Fruit fly (Drosophila melanogaster) whole organism, embryonic: ENCODE measurements around the gene CG17177.

Experiments used
- ATbp ChIP-seq: fragments of 200-800 bp; sonication (Bioruptor generic); optimal IDR thresholded peaks from 2 replicates; lab custom pipeline; 2017; ENCODE audit warnings: missing biosample characterization, mild to moderate bottlenecking, missing genetic modification characterization, missing genetic modification reagents
- Atf-2 ChIP-seq: fragments of 200-800 bp; sonication (Bioruptor generic); optimal IDR thresholded peaks from 2 replicates; lab custom pipeline; 2016; ENCODE audit warnings: missing biosample characterization, missing genetic modification characterization
- Awh ChIP-seq: fragments of 200-800 bp; sonication (Bioruptor generic); IDR thresholded peaks from 2 replicates; pipeline ENCODE4, ENCODE4 v1.3.6; 2022; ENCODE audit warnings: missing biosample characterization, missing genetic modification characterization
- B-H1 ChIP-seq: fragments of 200-800 bp; sonication (Bioruptor generic); IDR thresholded peaks from 3 replicates; pipeline ENCODE4 v1.3.6; 2022; ENCODE audit warnings: missing biosample characterization, missing genetic modification characterization
- BtbVII ChIP-seq: fragments of 200-800 bp; sonication (Bioruptor generic); optimal IDR thresholded peaks from 3 replicates; lab custom pipeline; 2017; ENCODE audit warnings: missing biosample characterization, mild to moderate bottlenecking, missing genetic modification characterization
- CG1024 ChIP-seq: fragments of 200-800 bp; sonication (Bioruptor generic); IDR thresholded peaks from 2 replicates; pipeline ENCODE4 v1.3.6; 2022; ENCODE audit warnings: missing biosample characterization, missing genetic modification characterization
- CG12219 ChIP-seq: fragments of 200-800 bp; sonication (Bioruptor generic); optimal IDR thresholded peaks from 3 replicates; lab custom pipeline; 2018; ENCODE audit warnings: missing biosample characterization, mild to moderate bottlenecking, missing genetic modification characterization
- CG12769 ChIP-seq: fragments of 200-800 bp; sonication (Bioruptor generic); optimal IDR thresholded peaks from 2 replicates; lab custom pipeline; 2019; ENCODE audit warnings: missing biosample characterization, mild to moderate bottlenecking, missing genetic modification characterization, moderate library complexity
- CG12942 ChIP-seq: fragments of 200-800 bp; sonication (Bioruptor generic); optimal IDR thresholded peaks from 3 replicates; lab custom pipeline; 2016; ENCODE audit warnings: missing biosample characterization, missing genetic modification characterization
- CG13287 ChIP-seq: fragments of 200-800 bp; sonication (Bioruptor generic); IDR thresholded peaks from 2 replicates; pipeline ENCODE4 v1.3.6; 2022; ENCODE audit warnings: missing biosample characterization, missing genetic modification characterization; ENCODE audit not compliant: partially characterized antibody
- CG15269 ChIP-seq: fragments of 200-800 bp; sonication (Bioruptor generic); optimal IDR thresholded peaks from 2 replicates; lab custom pipeline; 2018; ENCODE audit warnings: missing biosample characterization, mild to moderate bottlenecking, missing genetic modification characterization, moderate library complexity
- CG15601 ChIP-seq: fragments of 200-800 bp; sonication (Bioruptor generic); optimal IDR thresholded peaks from 3 replicates; lab custom pipeline; 2019; ENCODE audit warnings: missing biosample characterization, mild to moderate bottlenecking, missing genetic modification characterization, moderate library complexity
- CG16779 ChIP-seq: fragments of 200-800 bp; sonication (Bioruptor generic); IDR thresholded peaks from 2 replicates; pipeline ENCODE4 v1.3.6; 2022; ENCODE audit warnings: missing biosample characterization, missing genetic modification characterization
- CG17385 ChIP-seq: fragments of 200-800 bp; sonication (Bioruptor generic); optimal IDR thresholded peaks from 3 replicates; lab custom pipeline; 2018; ENCODE audit warnings: missing biosample characterization, mild to moderate bottlenecking, missing genetic modification characterization
- CG1792 ChIP-seq: fragments of 200-800 bp; sonication (Bioruptor generic); optimal IDR thresholded peaks from 2 replicates; lab custom pipeline; 2016; ENCODE audit warnings: missing biosample characterization, missing genetic modification characterization
- CG5180 ChIP-seq: fragments of 200-800 bp; sonication (Bioruptor generic); optimal IDR thresholded peaks from 3 replicates; lab custom pipeline; 2017; ENCODE audit warnings: missing biosample characterization, missing genetic modification characterization, mild to moderate bottlenecking, moderate library complexity, missing genetic modification reagents
- CHES-1-like ChIP-seq: fragments of 200-800 bp; sonication (Bioruptor generic); optimal IDR thresholded peaks from 2 replicates; lab custom pipeline; 2016; ENCODE audit warnings: missing biosample characterization, missing genetic modification characterization
- Doc2 ChIP-seq: fragments of 200-800 bp; sonication (Bioruptor generic); IDR thresholded peaks from 2 replicates; pipeline ENCODE4 v1.3.6; 2022; ENCODE audit warnings: missing biosample characterization, missing genetic modification characterization
- E2f2 ChIP-seq: fragments of 200-800 bp; sonication (Bioruptor generic); IDR thresholded peaks from 2 replicates; pipeline ENCODE4 v1.3.6; 2022; ENCODE audit warnings: missing biosample characterization, missing genetic modification characterization
- Ets97D ChIP-seq: fragments of 200-800 bp; sonication (Bioruptor generic); optimal IDR thresholded peaks from 3 replicates; lab custom pipeline; 2016; ENCODE audit warnings: missing biosample characterization, missing genetic modification characterization
- HHEX ChIP-seq: fragments of 200-800 bp; sonication (Bioruptor generic); optimal IDR thresholded peaks from 3 replicates; lab custom pipeline; 2017; ENCODE audit warnings: missing biosample characterization, mild to moderate bottlenecking, missing genetic modification characterization, missing genetic modification reagents
- Hmr ChIP-seq: fragments of 200-800 bp; sonication (Bioruptor generic); optimal IDR thresholded peaks from 3 replicates; lab custom pipeline; 2017; ENCODE audit warnings: mild to moderate bottlenecking, missing biosample characterization, missing genetic modification reagents, missing genetic modification characterization
- Hr78 ChIP-seq, 2 experiments: fragments of 200-800 bp in 1 of 2; fragments of >200 bp in 1 of 2; sonication (Bioruptor generic) in 1 of 2; optimal IDR thresholded peaks; 2 replicates each; lab custom pipeline; 2017 to 2019; ENCODE audit warnings: missing biosample characterization in 2 of 2, missing genetic modification characterization in 2 of 2, mild to moderate bottlenecking in 1 of 2, moderate library complexity in 1 of 2
- Jarid2 ChIP-seq: fragments of 200-800 bp; sonication (Bioruptor generic); optimal IDR thresholded peaks from 3 replicates; lab custom pipeline; 2017; ENCODE audit warnings: mild to moderate bottlenecking, missing biosample characterization, missing genetic modification reagents, missing genetic modification characterization
- Ptx1 ChIP-seq: fragments of 200-800 bp; sonication (Bioruptor generic); IDR thresholded peaks from 2 replicates; pipeline ENCODE4 v1.3.6; 2022; ENCODE audit warnings: missing biosample characterization, missing genetic modification characterization
- Trl ChIP-seq, 3 experiments: fragments of >200 bp in 2 of 3; fragments of 200-800 bp in 1 of 3; sonication (Bioruptor generic) in 1 of 3; optimal IDR thresholded peaks; 2 replicates in 1 of 3; 3 replicates in 2 of 3; lab custom pipeline; 2016 to 2017; ENCODE audit warnings: missing biosample characterization in 1 of 3, missing genetic modification characterization in 1 of 3
- Usf ChIP-seq: fragments of 200-800 bp; sonication (Bioruptor generic); optimal IDR thresholded peaks from 2 replicates; lab custom pipeline; 2017; ENCODE audit warnings: missing genotype, missing biosample characterization, missing genetic modification characterization
- Vsx1 ChIP-seq: fragments of 200-800 bp; sonication (Bioruptor generic); optimal IDR thresholded peaks from 2 replicates; lab custom pipeline; 2017; ENCODE audit warnings: missing biosample characterization, mild to moderate bottlenecking, missing genetic modification characterization, missing genetic modification reagents
- Xrp1 ChIP-seq: fragments of 200-800 bp; sonication (Bioruptor generic); IDR thresholded peaks from 2 replicates; pipeline ENCODE4 v1.3.6; 2022; ENCODE audit warnings: missing biosample characterization, missing genetic modification characterization
- ato ChIP-seq: fragments of 200-800 bp; sonication (Bioruptor generic); IDR thresholded peaks from 2 replicates; pipeline ENCODE4 v1.3.6; 2022; ENCODE audit warnings: missing biosample characterization, missing genetic modification characterization; ENCODE audit not compliant: partially characterized antibody
- dpn ChIP-seq, 2 experiments: fragments of 200-800 bp; sonication (Bioruptor generic); optimal IDR thresholded peaks; 3 replicates each; lab custom pipeline; 2016; ENCODE audit warnings: missing biosample characterization in 2 of 2, missing genetic modification characterization in 2 of 2
- gce ChIP-seq: fragments of 200-800 bp; sonication (Bioruptor generic); IDR thresholded peaks from 3 replicates; pipeline ENCODE4 v1.3.6; 2022; ENCODE audit warnings: missing biosample characterization, missing genetic modification characterization
- gem ChIP-seq: fragments of 200-800 bp; sonication (Bioruptor generic); optimal IDR thresholded peaks from 2 replicates; lab custom pipeline; 2019; ENCODE audit warnings: missing biosample characterization, mild to moderate bottlenecking, missing genetic modification characterization, moderate library complexity
- gsb ChIP-seq: fragments of 200-800 bp; sonication (Bioruptor generic); IDR thresholded peaks from 2 replicates; pipeline ENCODE4 v1.3.6; 2022; ENCODE audit warnings: missing biosample characterization, missing genetic modification characterization
- her ChIP-seq: fragments of 200-800 bp; sonication (Bioruptor generic); optimal IDR thresholded peaks from 2 replicates; lab custom pipeline; 2016; ENCODE audit warnings: missing biosample characterization, missing genetic modification characterization
- kah ChIP-seq: fragments of 200-800 bp; sonication (Bioruptor generic); optimal IDR thresholded peaks from 2 replicates; lab custom pipeline; 2018; ENCODE audit warnings: missing biosample characterization, mild to moderate bottlenecking, missing genetic modification characterization
- knrl ChIP-seq: fragments of 200-800 bp; sonication (Bioruptor generic); IDR thresholded peaks from 3 replicates; pipeline ENCODE4 v1.3.6; 2022; ENCODE audit warnings: missing biosample characterization, missing genetic modification characterization; ENCODE audit not compliant: partially characterized antibody
- lab ChIP-seq: fragments of 200-800 bp; sonication (Bioruptor generic); optimal IDR thresholded peaks from 3 replicates; lab custom pipeline; 2017; ENCODE audit warnings: missing biosample characterization, missing genetic modification characterization, mild to moderate bottlenecking, moderate library complexity, missing genetic modification reagents
- lbe ChIP-seq: fragments of 200-800 bp; sonication (Bioruptor generic); optimal IDR thresholded peaks from 2 replicates; lab custom pipeline; 2016; ENCODE audit warnings: missing biosample characterization, mild to moderate bottlenecking, missing genetic modification characterization
- nerfin-2 ChIP-seq: fragments of 200-800 bp; sonication (Bioruptor generic); IDR thresholded peaks from 2 replicates; pipeline ENCODE4 v1.3.6; 2022; ENCODE audit warnings: missing biosample characterization, missing genetic modification characterization; ENCODE audit not compliant: partially characterized antibody
- oc ChIP-seq: fragments of 200-800 bp; sonication (Bioruptor generic); optimal IDR thresholded peaks from 2 replicates; lab custom pipeline; 2018; ENCODE audit warnings: missing biosample characterization, mild to moderate bottlenecking, missing genetic modification characterization, moderate library complexity
- pb ChIP-seq: fragments of 200-800 bp; sonication (Bioruptor generic); optimal IDR thresholded peaks from 3 replicates; lab custom pipeline; 2016; ENCODE audit warnings: missing biosample characterization, missing genetic modification characterization
- phol ChIP-seq: fragments of 200-800 bp; sonication (Bioruptor generic); optimal IDR thresholded peaks from 3 replicates; lab custom pipeline; 2018; ENCODE audit warnings: missing biosample characterization, mild to moderate bottlenecking, missing genetic modification characterization, moderate library complexity
- rib ChIP-seq: fragments of 200-800 bp; sonication (Bioruptor generic); IDR thresholded peaks from 2 replicates; pipeline ENCODE4 v1.3.6; 2022; ENCODE audit warnings: missing biosample characterization, missing genetic modification characterization
- trem ChIP-seq: fragments of 200-800 bp; optimal IDR thresholded peaks from 3 replicates; lab custom pipeline; 2019; ENCODE audit warnings: missing biosample characterization, mild to moderate bottlenecking, missing genetic modification characterization, moderate library complexity
- tup ChIP-seq: fragments of 200-800 bp; sonication (Bioruptor generic); optimal IDR thresholded peaks from 2 replicates; lab custom pipeline; 2016; ENCODE audit warnings: missing biosample characterization, mild to moderate bottlenecking, missing genetic modification characterization, moderate library complexity
- tx ChIP-seq: fragments of 200-800 bp; sonication (Bioruptor generic); optimal IDR thresholded peaks from 2 replicates; lab custom pipeline; 2016; ENCODE audit warnings: missing biosample characterization, missing genetic modification characterization
- zen2 ChIP-seq: fragments of 200-800 bp; sonication (Bioruptor generic); IDR thresholded peaks from 3 replicates; pipeline ENCODE4 v1.3.6; 2022; ENCODE audit warnings: missing biosample characterization, missing genetic modification characterization; ENCODE audit not compliant: partially characterized antibody
- zfh2 ChIP-seq: fragments of 200-800 bp; sonication (Bioruptor generic); optimal IDR thresholded peaks from 2 replicates; lab custom pipeline; 2016; ENCODE audit warnings: missing biosample characterization, missing genetic modification characterization

CG17177 gene

dm6 chr3L:14708053-14708452, 6.6 kb upstream of the CG17177 start (continued):
- peak; percentile 83 for TF ChIP-seq lab (GFP tag; lab: Kevin White, UChicago)
- peak; percentile 69 for TF ChIP-seq Hmr
- no peak for TF ChIP-seq gsb (GFP tag; lab: Robert Waterston, UW)
- TF ChIP-seq her (GFP tag; lab: Kevin White, UChicago), result peak; percentile 32
- peak; percentile 53 for TF ChIP-seq Vsx1
- peak; percentile 23; the same call in 1 of the 2 replicates for TF ChIP-seq E2f2 (GFP tag; lab: Robert Waterston, UW)
- TF ChIP-seq Jarid2 (GFP tag; lab: Kevin White, UChicago), result peak; percentile 19
- peak; percentile 66 for TF ChIP-seq Awh (GFP tag; lab: Robert Waterston, UW)
- TF ChIP-seq B-H1, result peak; percentile 18; the same call in 1 of the 3 replicates
- TF ChIP-seq CG12219, result no peak
- TF ChIP-seq CG15601 (tag; lab: Kevin White, UChicago), result peak; percentile 22
- TF ChIP-seq CG1024 (GFP tag; lab: Robert Waterston, UW), result no peak
- TF ChIP-seq Xrp1 (GFP tag; lab: Robert Waterston, UW), result peak; percentile 52
- no peak for TF ChIP-seq CG5180 (GFP tag; lab: Kevin White, UChicago)
- no peak for TF ChIP-seq phol (tag; lab: Kevin White, UChicago)
- no peak for TF ChIP-seq trem
- no peak for TF ChIP-seq gce (GFP tag; lab: Robert Waterston, UW)
- peak; percentile 44 for TF ChIP-seq lbe
- no peak for TF ChIP-seq tx (GFP tag; lab: Kevin White, UChicago)
- TF ChIP-seq CHES-1-like (GFP tag; lab: Kevin White, UChicago), result peak; percentile 62
- TF ChIP-seq CG12942, result peak; percentile 39
- no peak for TF ChIP-seq tup (GFP tag; lab: Kevin White, UChicago)
- TF ChIP-seq oc (tag; lab: Kevin White, UChicago), result peak; percentile 4
- peak; percentile 59 for TF ChIP-seq HHEX (GFP tag; lab: Kevin White, UChicago)
- peak; percentile 1 for TF ChIP-seq Ets97D
- TF ChIP-seq BtbVII (GFP tag; lab: Kevin White, UChicago), result peak; percentile 54
- TF ChIP-seq kah (GFP tag; lab: Kevin White, UChicago), result no peak
- TF ChIP-seq nerfin-2 (GFP tag; lab: Robert Waterston, UW), result no peak
- peak; percentile 35 for TF ChIP-seq CG15269
- TF ChIP-seq Doc2, result no peak
- TF ChIP-seq Ptx1 (GFP tag; lab: Robert Waterston, UW), result no peak
- TF ChIP-seq, all 482 proteins: peak for 154

dm6 chr3L:14706461-14706880, 5.0 kb upstream of the CG17177 start:
- peak; percentile 65; the same call in 1 of the 2 replicates for TF ChIP-seq ato (GFP tag; lab: Robert Waterston, UW)
- no peak for TF ChIP-seq zfh2 (GFP tag; lab: Kevin White, UChicago)
- TF ChIP-seq Hr78 (GFP tag; optimal IDR thresholded peaks at IDR 0.05; lab: Kevin White, UChicago), result peak in 1 of 2 experiments; percentile 89
- TF ChIP-seq dpn (GFP tag; optimal IDR thresholded peaks at IDR 0.05; lab: Kevin White, UChicago), result peak in 1 of 2 experiments; percentile 2
- TF ChIP-seq CG16779 (GFP tag; lab: Robert Waterston, UW), result peak; percentile 58; the same call in 1 of the 2 replicates
- TF ChIP-seq kah (GFP tag; lab: Kevin White, UChicago), result peak; percentile 99
- no peak for TF ChIP-seq lbe
- peak; percentile 16 for TF ChIP-seq ATbp (GFP tag; lab: Kevin White, UChicago)
- TF ChIP-seq pb (GFP tag; lab: Kevin White, UChicago), result no peak
- TF ChIP-seq HHEX (GFP tag; lab: Kevin White, UChicago), result peak; percentile 27
- no peak for TF ChIP-seq E2f2 (GFP tag; lab: Robert Waterston, UW)
- TF ChIP-seq knrl (GFP tag; lab: Robert Waterston, UW), result 0 out of 3 replicates have a peak, but pooled peaks have one; percentile 46
- peak; percentile 34; the same call in 1 of the 2 replicates for TF ChIP-seq rib (GFP tag; lab: Robert Waterston, UW)
- TF ChIP-seq gem (tag; lab: Kevin White, UChicago), result peak; percentile 65
- peak; percentile 69; the same call in 2 of the 3 replicates for TF ChIP-seq zen2
- TF ChIP-seq CG13287, result peak; percentile 75; the same call in 1 of the 2 replicates
- peak; percentile 23 for TF ChIP-seq CG17385 (GFP tag; lab: Kevin White, UChicago)
- no peak for TF ChIP-seq Usf (GFP tag; lab: Kevin White, UChicago)
- TF ChIP-seq CG1792 (GFP tag; lab: Kevin White, UChicago), result peak; percentile 1
- TF ChIP-seq Trl (optimal IDR thresholded peaks at IDR 0.05; lab: Kevin White, UChicago), result peak; percentile 54 to 82
- no peak for TF ChIP-seq Trl (GFP tag; optimal IDR thresholded peaks at IDR 0.05; lab: Kevin White, UChicago)
- no peak for TF ChIP-seq Atf-2 (GFP tag; lab: Kevin White, UChicago)
- TF ChIP-seq CG12769 (tag; lab: Kevin White, UChicago), result peak; percentile 69
